Fruit fly (Drosophila melanogaster) whole organism, prepupa: ENCODE data around the gene Ppcs.

Experiments used
- CG10631 ChIP-seq: fragments of 200-800 bp; sonication (Bioruptor generic); optimal IDR thresholded peaks from 2 replicates; lab custom pipeline; 2016; ENCODE audit warnings: missing biosample characterization, missing genetic modification characterization
- CG10669 ChIP-seq: fragments of 200-800 bp; sonication (Bioruptor generic); optimal IDR thresholded peaks from 3 replicates; lab custom pipeline; 2018; ENCODE audit warnings: missing biosample characterization, mild to moderate bottlenecking, missing genetic modification characterization, moderate library complexity
- CG11294 ChIP-seq: fragments of 200-800 bp; sonication (Bioruptor generic); IDR thresholded peaks from 2 replicates; pipeline ENCODE4 v1.3.6; 2022; ENCODE audit warnings: missing biosample characterization, missing genetic modification characterization
- CG11762 ChIP-seq: fragments of 200-800 bp; sonication (Bioruptor generic); optimal IDR thresholded peaks from 3 replicates; lab custom pipeline; 2016; ENCODE audit warnings: missing biosample characterization, missing genetic modification characterization; ENCODE audit not compliant: insufficient read depth
- CG15336 ChIP-seq: fragments of 200-800 bp; sonication (Bioruptor generic); IDR thresholded peaks from 2 replicates; pipeline ENCODE4 v1.3.6; 2022; ENCODE audit warnings: missing biosample characterization, missing genetic modification characterization
- CG31627 ChIP-seq: fragments of 200-800 bp; sonication (Bioruptor generic); optimal IDR thresholded peaks from 3 replicates; lab custom pipeline; 2016; ENCODE audit warnings: missing biosample characterization, missing genetic modification characterization
- CG32006 ChIP-seq: fragments of 200-800 bp; sonication (Bioruptor generic); optimal IDR thresholded peaks from 3 replicates; lab custom pipeline; 2017; ENCODE audit warnings: missing biosample characterization, mild to moderate bottlenecking, missing genetic modification characterization
- CG34406 ChIP-seq: fragments of 200-800 bp; sonication (Bioruptor generic); optimal IDR thresholded peaks from 3 replicates; lab custom pipeline; 2016; ENCODE audit warnings: missing biosample characterization, missing genetic modification characterization
- CG3919 ChIP-seq: fragments of 200-800 bp; sonication (Bioruptor generic); optimal IDR thresholded peaks from 3 replicates; lab custom pipeline; 2016; ENCODE audit warnings: missing biosample characterization, missing genetic modification characterization
- CG4318 ChIP-seq: fragments of 200-800 bp; sonication (Bioruptor generic); optimal IDR thresholded peaks from 3 replicates; lab custom pipeline; 2017; ENCODE audit warnings: missing biosample characterization, mild to moderate bottlenecking, missing genetic modification characterization
- CG6163 ChIP-seq: fragments of 200-800 bp; sonication (Bioruptor generic); IDR thresholded peaks from 3 replicates; pipeline ENCODE4 v1.3.6; 2022; ENCODE audit warnings: missing biosample characterization, missing genetic modification characterization
- CG6276 ChIP-seq: fragments of 200-800 bp; sonication (Bioruptor generic); optimal IDR thresholded peaks from 2 replicates; lab custom pipeline; 2017; ENCODE audit warnings: missing biosample characterization, mild to moderate bottlenecking, missing genetic modification characterization
- CG6808 ChIP-seq: fragments of 200-800 bp; sonication (Bioruptor generic); optimal IDR thresholded peaks from 3 replicates; lab custom pipeline; 2017; ENCODE audit warnings: missing biosample characterization, missing genetic modification characterization, mild to moderate bottlenecking, moderate library complexity, missing genetic modification reagents
- CG6854 ChIP-seq: fragments of 200-800 bp; sonication (Bioruptor generic); optimal IDR thresholded peaks from 2 replicates; lab custom pipeline; 2017; ENCODE audit warnings: missing biosample characterization, mild to moderate bottlenecking, missing genetic modification characterization
- CG7368 ChIP-seq: fragments of 200-800 bp; sonication (Bioruptor generic); optimal IDR thresholded peaks from 3 replicates; lab custom pipeline; 2016; ENCODE audit warnings: missing biosample characterization, missing genetic modification characterization
- CG8119 ChIP-seq: fragments of 200-800 bp; sonication (Bioruptor generic); IDR thresholded peaks from 3 replicates; pipeline ENCODE4 v1.3.6; 2022; ENCODE audit warnings: missing biosample characterization, missing genetic modification characterization
- CG8319 ChIP-seq: fragments of 200-800 bp; sonication (Bioruptor generic); optimal IDR thresholded peaks from 3 replicates; lab custom pipeline; 2016; ENCODE audit warnings: missing biosample characterization, missing genetic modification characterization
- CG8632 ChIP-seq: fragments of 200-800 bp; sonication (Bioruptor generic); optimal IDR thresholded peaks from 3 replicates; lab custom pipeline; 2016; ENCODE audit warnings: missing biosample characterization, missing genetic modification characterization
- CG9139 ChIP-seq: fragments of 200-800 bp; sonication (Bioruptor generic); optimal IDR thresholded peaks from 3 replicates; lab custom pipeline; 2017; ENCODE audit warnings: missing biosample characterization, mild to moderate bottlenecking, missing genetic modification characterization
- Eip75B ChIP-seq: fragments of 200-800 bp; sonication (Bioruptor generic); optimal IDR thresholded peaks from 3 replicates; lab custom pipeline; 2016; ENCODE audit warnings: missing biosample characterization, missing genetic modification characterization
- Eip78C ChIP-seq: fragments of 200-800 bp; sonication (Bioruptor generic); peaks from one replicate; lab custom pipeline; 2016; ENCODE audit warnings: missing biosample characterization, missing genetic modification characterization
- Eip93F ChIP-seq: fragments of 200-800 bp; sonication (Bioruptor generic); optimal IDR thresholded peaks from 2 replicates; lab custom pipeline; 2016; ENCODE audit warnings: missing biosample characterization, mild to moderate bottlenecking, missing genetic modification characterization
- Ets96B ChIP-seq: fragments of 200-800 bp; optimal IDR thresholded peaks from 2 replicates; lab custom pipeline; 2019; ENCODE audit warnings: missing biosample characterization, mild to moderate bottlenecking, missing genetic modification characterization, moderate library complexity
- Gug ChIP-seq: fragments of 200-800 bp; sonication (Bioruptor generic); IDR thresholded peaks from 2 replicates; pipeline ENCODE4 v1.3.6; 2022; ENCODE audit warnings: missing biosample characterization, missing genetic modification characterization
- Hr39 ChIP-seq: fragments of 200-800 bp; sonication (Bioruptor generic); optimal IDR thresholded peaks from 2 replicates; lab custom pipeline; 2016; ENCODE audit warnings: missing biosample characterization, missing genetic modification characterization
- Met ChIP-seq: fragments of 200-800 bp; sonication (Bioruptor generic); optimal IDR thresholded peaks from 3 replicates; lab custom pipeline; 2016; ENCODE audit warnings: missing biosample characterization, missing genetic modification characterization
- OdsH ChIP-seq: fragments of 200-800 bp; sonication (Bioruptor generic); optimal IDR thresholded peaks from 3 replicates; lab custom pipeline; 2016; ENCODE audit warnings: missing biosample characterization, missing genetic modification characterization
- Smox ChIP-seq: fragments of 200-800 bp; sonication (Bioruptor generic); optimal IDR thresholded peaks from 3 replicates; lab custom pipeline; 2016; ENCODE audit warnings: missing biosample characterization, missing genetic modification characterization
- Sox102F ChIP-seq: fragments of 200-800 bp; sonication (Bioruptor generic); optimal IDR thresholded peaks from 2 replicates; lab custom pipeline; 2016; ENCODE audit warnings: missing biosample characterization, mild to moderate bottlenecking, missing genetic modification characterization
- Sox15 ChIP-seq: fragments of 200-800 bp; sonication (Bioruptor generic); optimal IDR thresholded peaks from 3 replicates; lab custom pipeline; 2016; ENCODE audit warnings: missing biosample characterization, missing genetic modification characterization
- achi ChIP-seq: fragments of 200-800 bp; sonication (Bioruptor generic); optimal IDR thresholded peaks from 3 replicates; lab custom pipeline; 2016; ENCODE audit warnings: missing biosample characterization, missing genetic modification characterization
- acj6 ChIP-seq: fragments of 200-800 bp; sonication (Bioruptor generic); optimal IDR thresholded peaks from 3 replicates; lab custom pipeline; 2016; ENCODE audit warnings: missing biosample characterization, missing genetic modification characterization
- cyc ChIP-seq: fragments of 200-800 bp; sonication (Bioruptor generic); optimal IDR thresholded peaks from 3 replicates; lab custom pipeline; 2016; ENCODE audit warnings: missing biosample characterization, missing genetic modification characterization
- dac ChIP-seq: fragments of 200-800 bp; sonication (Bioruptor generic); optimal IDR thresholded peaks from 2 replicates; lab custom pipeline; 2017; ENCODE audit warnings: missing biosample characterization, mild to moderate bottlenecking, missing genetic modification characterization
- dsx ChIP-seq: fragments of 200-800 bp; optimal IDR thresholded peaks from 3 replicates; lab custom pipeline; 2019; ENCODE audit warnings: missing biosample characterization, mild to moderate bottlenecking, missing genetic modification characterization, moderate library complexity; ENCODE audit not compliant: poor library complexity, severe bottlenecking
- eg ChIP-seq: fragments of 200-800 bp; sonication (Bioruptor generic); IDR thresholded peaks from 3 replicates; pipeline ENCODE4 v1.3.6; 2022; ENCODE audit warnings: missing biosample characterization, missing genetic modification characterization
- esn ChIP-seq: fragments of 200-800 bp; sonication (Bioruptor generic); optimal IDR thresholded peaks from 2 replicates; lab custom pipeline; 2016; ENCODE audit warnings: missing biosample characterization, mild to moderate bottlenecking, missing genetic modification characterization, moderate library complexity
- fd85E ChIP-seq: fragments of 200-800 bp; sonication (Bioruptor generic); optimal IDR thresholded peaks from 3 replicates; lab custom pipeline; 2016; ENCODE audit warnings: missing biosample characterization, missing genetic modification characterization
- lz ChIP-seq: fragments of 200-800 bp; sonication (Bioruptor generic); optimal IDR thresholded peaks from 3 replicates; lab custom pipeline; 2016; ENCODE audit warnings: missing biosample characterization, missing genetic modification characterization
- net ChIP-seq: fragments of 200-800 bp; sonication (Bioruptor generic); optimal IDR thresholded peaks from 3 replicates; lab custom pipeline; 2016; ENCODE audit warnings: missing biosample characterization, missing genetic modification characterization
- pdm3 ChIP-seq: fragments of 200-800 bp; sonication (Bioruptor generic); optimal IDR thresholded peaks from 3 replicates; lab custom pipeline; 2016; ENCODE audit warnings: missing biosample characterization, missing genetic modification characterization
- salr ChIP-seq, 2 experiments: fragments of 200-800 bp; sonication (Bioruptor generic); optimal IDR thresholded peaks; 3 replicates each; lab custom pipeline; 2016 to 2018; ENCODE audit warnings: missing biosample characterization in 2 of 2, missing genetic modification characterization in 2 of 2, mild to moderate bottlenecking in 1 of 2
- spab ChIP-seq: fragments of 200-800 bp; sonication (Bioruptor generic); optimal IDR thresholded peaks from 2 replicates; lab custom pipeline; 2017; ENCODE audit warnings: missing biosample characterization, mild to moderate bottlenecking, missing genetic modification characterization, missing genetic modification reagents
- ss ChIP-seq, 2 experiments: fragments of 200-800 bp; sonication (Bioruptor generic); optimal IDR thresholded peaks; 2 replicates in 1 of 2; 3 replicates in 1 of 2; lab custom pipeline; 2017 to 2018; ENCODE audit warnings: mild to moderate bottlenecking in 2 of 2, missing biosample characterization in 2 of 2, missing genetic modification characterization in 2 of 2, moderate library complexity in 1 of 2
- svp ChIP-seq: fragments of 200-800 bp; sonication (Bioruptor generic); peaks from one replicate; lab custom pipeline; 2016; ENCODE audit warnings: missing biosample characterization, missing genetic modification characterization
- topi ChIP-seq: fragments of 200-800 bp; sonication (Bioruptor generic); optimal IDR thresholded peaks from 3 replicates; lab custom pipeline; 2016; ENCODE audit warnings: missing biosample characterization, missing genetic modification characterization

The Ppcs gene

dm6 chr3R:19164873-19165456 is 17.3 kb upstream of the Ppcs start (continued):
- TF ChIP-seq CG6163 (GFP tag; lab: Robert Waterston, UW) (peak; percentile 47; the same call in 2 of the 3 replicates), Eip75B (GFP tag; lab: Kevin White, UChicago) (peak; percentile 34), acj6 (peak; percentile 43), CG3919 (GFP tag; lab: Kevin White, UChicago) (peak; percentile 59), Met (GFP tag; lab: Kevin White, UChicago) (peak; percentile 66), CG11294 (GFP tag; lab: Robert Waterston, UW) (no peak), cyc (GFP tag; lab: Kevin White, UChicago) (peak; percentile 58), CG8632 (GFP tag; lab: Kevin White, UChicago) (no peak), CG8119 (GFP tag; lab: Robert Waterston, UW) (peak; percentile 25; the same call in 1 of the 3 replicates)

DNA sequence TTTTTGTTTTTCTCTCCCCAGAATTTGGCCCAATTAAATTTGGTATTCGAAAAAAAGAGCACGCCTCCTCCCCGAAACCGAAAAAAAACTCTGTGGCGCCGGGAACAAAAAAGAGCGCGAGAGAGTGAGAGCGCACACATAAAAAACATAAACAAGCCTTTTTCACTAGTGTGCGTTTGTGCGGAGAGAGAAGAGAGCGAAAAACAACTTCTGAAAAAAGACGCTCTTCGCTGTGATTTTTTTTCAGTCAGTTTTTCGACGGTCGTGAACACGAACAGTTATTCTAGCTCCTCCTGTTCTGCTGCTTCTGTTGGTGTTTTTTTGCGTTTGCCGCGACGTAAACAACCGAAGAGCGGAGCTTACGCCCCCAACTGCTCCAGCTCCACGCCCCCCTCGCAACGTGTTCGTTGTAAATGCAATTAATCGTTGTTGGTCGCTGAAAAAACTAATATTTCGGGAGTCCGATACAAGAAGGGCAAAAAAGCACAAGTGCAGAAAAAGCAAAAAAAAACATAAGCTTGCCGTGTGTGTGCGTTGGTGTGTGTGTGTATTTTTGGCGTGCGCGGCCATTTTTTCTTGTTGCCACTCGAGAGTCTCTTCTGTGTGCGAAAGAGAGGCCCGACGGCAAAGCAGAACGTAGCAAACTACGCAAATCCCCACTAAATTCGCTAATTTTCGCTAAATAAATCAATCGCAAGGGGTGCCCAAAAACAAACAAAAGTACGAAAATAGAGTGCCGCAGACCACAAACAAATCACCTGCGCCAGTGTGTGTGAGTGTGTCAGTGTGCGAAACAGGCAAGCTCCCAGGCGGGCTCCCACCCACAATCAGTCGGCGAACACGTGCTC is 16.5 kb upstream of the Ppcs start, which contains the start of gene sqz:
Gene sqz (plus strand): TSS at position 240 of the 848 bp plus-strand sequence.
- no peak for TF ChIP-seq acj6
- peak; percentile 53 for TF ChIP-seq Eip93F (GFP tag; lab: Kevin White, UChicago)
- no peak for TF ChIP-seq CG31627 (GFP tag; lab: Kevin White, UChicago)
- TF ChIP-seq CG6163 (GFP tag; lab: Robert Waterston, UW): peak; percentile 85
- peak; percentile 81 for TF ChIP-seq Eip78C (GFP tag; lab: Kevin White, UChicago)
- peak; percentile 45 for TF ChIP-seq achi
- TF ChIP-seq CG34406: peak; percentile 47
- peak; percentile 30 for TF ChIP-seq OdsH (GFP tag; lab: Kevin White, UChicago)
- TF ChIP-seq dsx (GFP tag; lab: Kevin White, UChicago): peak; percentile 84
- peak; percentile 77 for TF ChIP-seq net
- peak; percentile 0 for TF ChIP-seq pdm3 (GFP tag; lab: Kevin White, UChicago)
- TF ChIP-seq Sox102F: peak; percentile 71
- TF ChIP-seq CG6854 (GFP tag; lab: Kevin White, UChicago): peak; percentile 87
- TF ChIP-seq Smox (GFP tag; lab: Kevin White, UChicago): no peak
- TF ChIP-seq CG3919 (GFP tag; lab: Kevin White, UChicago): peak; percentile 63
- peak; percentile 50 for TF ChIP-seq esn (GFP tag; lab: Kevin White, UChicago)
- peak; percentile 88 for TF ChIP-seq CG6808 (GFP tag; lab: Kevin White, UChicago)
- TF ChIP-seq CG7368: peak; percentile 38
- no peak for TF ChIP-seq Hr39 (GFP tag; lab: Kevin White, UChicago)
- peak; percentile 54 for TF ChIP-seq svp (GFP tag; lab: Kevin White, UChicago)
- peak; percentile 23 for TF ChIP-seq lz (GFP tag; lab: Kevin White, UChicago)
- peak; percentile 80 for TF ChIP-seq CG8119 (GFP tag; lab: Robert Waterston, UW)
- TF ChIP-seq CG11294 (GFP tag; lab: Robert Waterston, UW): peak; percentile 27; the same call in 1 of the 2 replicates
- peak; percentile 93 for TF ChIP-seq ss (GFP tag; optimal IDR thresholded peaks at IDR 0.05; lab: Kevin White, UChicago)
- peak; percentile 12 for TF ChIP-seq CG4318 (GFP tag; lab: Kevin White, UChicago)
- peak; percentile 72 for TF ChIP-seq CG10669
- TF ChIP-seq Ets96B: peak; percentile 81
- TF ChIP-seq fd85E (GFP tag; lab: Kevin White, UChicago): peak; percentile 73
- peak; percentile 44; the same call in 1 of the 2 replicates for TF ChIP-seq Gug (GFP tag; lab: Robert Waterston, UW)
- TF ChIP-seq CG6276 (GFP tag; lab: Kevin White, UChicago): peak; percentile 86
- TF ChIP-seq dac (GFP tag; lab: Kevin White, UChicago): peak; percentile 44
- TF ChIP-seq Sox15 (GFP tag; lab: Kevin White, UChicago): no peak
- no peak for TF ChIP-seq CG8319 (GFP tag; lab: Kevin White, UChicago)
- peak; percentile 89 for TF ChIP-seq CG9139 (GFP tag; lab: Kevin White, UChicago)
- TF ChIP-seq topi (GFP tag; lab: Kevin White, UChicago): peak; percentile 56
- TF ChIP-seq cyc (GFP tag; lab: Kevin White, UChicago): no peak
- TF ChIP-seq salr (GFP tag; optimal IDR thresholded peaks at IDR 0.05; lab: Kevin White, UChicago): peak; percentile 30 to 58
- peak; percentile 81 for TF ChIP-seq spab (GFP tag; lab: Kevin White, UChicago)
- TF ChIP-seq eg: peak; percentile 83
- peak; percentile 62 for TF ChIP-seq CG32006
- peak; percentile 73; the same call in 1 of the 2 replicates for TF ChIP-seq CG15336
- no peak for TF ChIP-seq CG10631 (GFP tag; lab: Kevin White, UChicago)
- peak; percentile 38 for TF ChIP-seq CG11762 (GFP tag; lab: Kevin White, UChicago)
